Fruit fly (Drosophila melanogaster): Measurements from ENCODE around the gene ND-ACP.

DNA sequence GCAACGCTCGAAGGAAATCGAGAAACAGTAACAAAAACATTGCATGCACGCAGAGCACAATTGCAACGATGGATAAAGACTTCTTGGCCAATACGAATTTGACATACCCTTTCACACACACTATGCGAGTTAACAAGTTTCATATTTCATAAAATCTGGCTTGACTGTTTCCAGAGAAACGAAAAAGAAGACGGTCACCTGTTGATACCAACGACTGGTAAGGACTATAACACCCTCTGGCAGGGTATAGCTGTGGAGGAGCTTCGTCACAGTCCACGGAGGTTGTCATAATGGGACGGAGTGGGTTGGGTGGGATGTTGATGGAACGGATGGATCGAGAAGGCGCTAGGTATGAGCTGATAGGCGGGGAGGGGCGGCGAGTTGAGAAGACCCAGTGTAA is 18.5 kb downstream of the ND-ACP start:
- TF ChIP-seq Bteb2 (GFP tag; optimal IDR thresholded peaks at IDR 0.05) (no peak), Opbp (GFP tag; IDR thresholded peaks at IDR 0.05; ENCODE audit: partially characterized antibody) (no peak), fd96Cb (tag; optimal IDR thresholded peaks at IDR 0.05) (no peak), Hsf (GFP tag; optimal IDR thresholded peaks at IDR 0.05) (no peak), Optix (GFP tag; IDR thresholded peaks at IDR 0.05) (no peak), abd-A (tag; optimal IDR thresholded peaks at IDR 0.05) (no peak), Vsx1 (GFP tag; optimal IDR thresholded peaks at IDR 0.05) (no peak), NFAT (GFP tag; IDR thresholded peaks at IDR 0.05) (no peak)
